Fruit fly (Drosophila melanogaster): ENCODE measurements around the gene CG12171.

CG12171 gene

DNA sequence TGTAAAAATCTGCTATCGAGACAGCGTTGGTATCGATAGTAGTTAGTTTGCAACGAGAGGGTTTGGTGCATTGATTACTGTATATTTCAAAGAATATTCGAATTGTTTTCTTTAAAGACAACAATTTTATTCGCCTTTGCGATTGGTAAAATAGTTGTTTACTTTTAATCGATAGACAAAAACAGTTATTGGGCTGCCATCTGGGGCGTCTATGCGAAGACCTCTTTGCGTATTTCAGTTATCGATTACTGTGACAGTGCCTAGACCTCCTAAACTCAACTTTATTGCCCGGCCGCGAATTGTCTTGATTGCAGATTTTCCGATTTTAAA lies 20.3 kb upstream of the CG12171 start, which contains the start of gene Atu:
Atu (plus strand) TSS at position 245 of the 330 bp plus-strand sequence.
- no peak for TF ChIP-seq OdsH (GFP tag; optimal IDR thresholded peaks at IDR 0.05)
- TF ChIP-seq cyc (GFP tag; optimal IDR thresholded peaks at IDR 0.05): peak; percentile 6
- no peak for TF ChIP-seq Blimp-1 (GFP tag; optimal IDR thresholded peaks at IDR 0.05)
- no peak for TF ChIP-seq Sox102F (GFP tag; optimal IDR thresholded peaks at IDR 0.05)
- peak; percentile 86 for TF ChIP-seq fkh (GFP tag; optimal IDR thresholded peaks at IDR 0.05)
- TF ChIP-seq CG6792 (GFP tag; optimal IDR thresholded peaks at IDR 0.05): no peak
- TF ChIP-seq svp (GFP tag): peak; percentile 65
- peak; percentile 17 for TF ChIP-seq Met (GFP tag; optimal IDR thresholded peaks at IDR 0.05)
- TF ChIP-seq lz (GFP tag; optimal IDR thresholded peaks at IDR 0.05): peak; percentile 29
- TF ChIP-seq pdm3 (GFP tag; optimal IDR thresholded peaks at IDR 0.05): no peak
- TF ChIP-seq Sox14 (GFP tag; optimal IDR thresholded peaks at IDR 0.05): peak; percentile 55
- TF ChIP-seq CG31627 (GFP tag; optimal IDR thresholded peaks at IDR 0.05): peak; percentile 32
- peak; percentile 46 for TF ChIP-seq esn (GFP tag; optimal IDR thresholded peaks at IDR 0.05)
- peak; percentile 11 for TF ChIP-seq achi (GFP tag; optimal IDR thresholded peaks at IDR 0.05)
- peak; percentile 26 for TF ChIP-seq Eip75B (GFP tag; optimal IDR thresholded peaks at IDR 0.05)
- TF ChIP-seq Hr39 (GFP tag; optimal IDR thresholded peaks at IDR 0.05): peak; percentile 23

DNA sequence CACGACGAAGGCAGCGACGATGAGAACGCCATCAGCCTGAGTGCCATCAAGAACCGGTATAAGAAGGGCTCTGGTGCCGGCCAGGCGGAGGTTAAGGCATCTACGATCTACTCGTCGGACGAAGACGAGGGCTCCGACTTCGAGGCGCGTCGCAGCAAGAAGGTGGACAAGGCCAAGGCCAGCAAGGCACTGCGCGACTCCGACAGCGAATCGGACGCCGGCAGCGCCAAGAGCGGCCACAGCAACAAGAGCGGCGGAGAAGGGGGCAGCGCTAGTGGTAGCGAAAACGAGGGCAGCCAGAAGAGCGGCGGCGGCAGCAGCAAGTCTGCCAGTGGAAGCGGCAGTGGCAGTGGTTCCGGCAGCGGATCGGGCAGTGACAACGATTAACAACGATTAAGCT lies 17.9 kb upstream of the CG12171 start:
- no peak for TF ChIP-seq CG6163 (GFP tag; IDR thresholded peaks at IDR 0.05)
- TF ChIP-seq CG6792 (GFP tag; optimal IDR thresholded peaks at IDR 0.05): no peak
- no peak for TF ChIP-seq CG8119 (GFP tag; IDR thresholded peaks at IDR 0.05)
- TF ChIP-seq CG6854 (GFP tag; optimal IDR thresholded peaks at IDR 0.05): no peak
- TF ChIP-seq CG6276 (GFP tag; optimal IDR thresholded peaks at IDR 0.05): no peak
- TF ChIP-seq CG9139 (GFP tag; optimal IDR thresholded peaks at IDR 0.05): no peak

DNA sequence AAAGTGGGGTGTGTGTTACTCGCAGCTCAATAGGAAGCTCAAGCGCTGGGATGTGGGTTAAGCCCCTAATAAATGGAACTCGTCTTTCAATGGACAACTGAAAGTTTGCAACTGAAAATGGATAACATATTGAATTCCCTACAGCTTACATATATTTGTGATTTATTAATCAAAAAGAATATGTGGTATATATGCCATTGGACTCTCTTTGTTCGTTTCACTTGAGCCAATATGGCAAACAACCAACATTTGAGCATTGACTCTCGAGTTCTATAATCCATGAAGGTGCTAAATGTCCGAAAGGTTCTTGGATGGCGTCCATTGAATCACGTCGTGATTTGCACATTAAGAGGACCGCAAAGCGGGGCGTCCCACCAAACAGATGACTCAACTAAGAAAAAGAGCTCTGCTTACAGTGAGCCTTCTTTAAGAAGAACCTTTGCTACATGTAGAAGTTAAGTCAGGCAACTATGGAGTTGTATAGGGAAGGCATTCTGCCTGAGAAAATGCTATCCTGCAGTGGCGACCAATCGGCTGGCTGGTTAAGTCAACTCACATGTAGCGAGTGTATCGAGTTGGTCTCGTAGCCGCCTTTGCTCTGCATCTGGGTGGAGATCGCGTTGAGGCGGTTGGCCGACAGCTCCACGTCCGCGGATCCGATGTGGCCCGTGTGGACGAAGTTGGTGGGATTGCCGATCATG lies 15.4 kb upstream of the CG12171 start:
- peak; percentile 50 for TF ChIP-seq topi (GFP tag; optimal IDR thresholded peaks at IDR 0.05)
- TF ChIP-seq Eip93F (GFP tag; optimal IDR thresholded peaks at IDR 0.05): no peak
- no peak for TF ChIP-seq Sox102F (GFP tag; optimal IDR thresholded peaks at IDR 0.05)
- TF ChIP-seq eg (GFP tag; IDR thresholded peaks at IDR 0.05): peak; percentile 55; the same call in 1 of the 3 replicates
- peak; percentile 34 for TF ChIP-seq CG11902 (GFP tag; optimal IDR thresholded peaks at IDR 0.05)
- TF ChIP-seq dac (GFP tag; optimal IDR thresholded peaks at IDR 0.05): peak; percentile 22
- TF ChIP-seq CG32006 (GFP tag; optimal IDR thresholded peaks at IDR 0.05): peak; percentile 68
- peak; percentile 27 for TF ChIP-seq net (GFP tag; optimal IDR thresholded peaks at IDR 0.05)
- peak; percentile 8 for TF ChIP-seq Smox (GFP tag; optimal IDR thresholded peaks at IDR 0.05)
- TF ChIP-seq CG6808 (GFP tag; optimal IDR thresholded peaks at IDR 0.05): no peak
- TF ChIP-seq CG6854 (GFP tag; optimal IDR thresholded peaks at IDR 0.05): no peak
- TF ChIP-seq CG31627 (GFP tag; optimal IDR thresholded peaks at IDR 0.05): peak; percentile 47
- peak; percentile 45 for TF ChIP-seq cyc (GFP tag; optimal IDR thresholded peaks at IDR 0.05)
- TF ChIP-seq CG3919 (GFP tag; optimal IDR thresholded peaks at IDR 0.05): peak; percentile 57
- no peak for TF ChIP-seq CG7368 (GFP tag; optimal IDR thresholded peaks at IDR 0.05)
- TF ChIP-seq CG15336 (GFP tag; IDR thresholded peaks at IDR 0.05): peak; percentile 57
- TF ChIP-seq CG8632 (GFP tag; optimal IDR thresholded peaks at IDR 0.05): peak; percentile 23
- no peak for TF ChIP-seq Blimp-1 (GFP tag; optimal IDR thresholded peaks at IDR 0.05)
- peak; percentile 34 for TF ChIP-seq CG6276 (GFP tag; optimal IDR thresholded peaks at IDR 0.05)
- no peak for TF ChIP-seq Hr38 (GFP tag; optimal IDR thresholded peaks at IDR 0.05)
- TF ChIP-seq acj6 (GFP tag; optimal IDR thresholded peaks at IDR 0.05): peak; percentile 45
- TF ChIP-seq CG34406 (GFP tag; optimal IDR thresholded peaks at IDR 0.05): peak; percentile 18
- TF ChIP-seq achi (GFP tag; optimal IDR thresholded peaks at IDR 0.05): peak; percentile 18
- peak; percentile 2 for TF ChIP-seq dsx (GFP tag; optimal IDR thresholded peaks at IDR 0.05; ENCODE audit: poor library complexity, severe bottlenecking)
- TF ChIP-seq CG1621 (tag; optimal IDR thresholded peaks at IDR 0.05): peak; percentile 19
- TF ChIP-seq Eip78C (GFP tag): peak; percentile 76
- TF ChIP-seq pdm3 (GFP tag; optimal IDR thresholded peaks at IDR 0.05): peak; percentile 51
- TF ChIP-seq fkh (GFP tag; optimal IDR thresholded peaks at IDR 0.05): no peak
- no peak for TF ChIP-seq CG4318 (GFP tag; optimal IDR thresholded peaks at IDR 0.05)
- peak; percentile 49 for TF ChIP-seq OdsH (GFP tag; optimal IDR thresholded peaks at IDR 0.05)
- TF ChIP-seq svp (GFP tag): peak; percentile 66
- peak; percentile 40 for TF ChIP-seq lz (GFP tag; optimal IDR thresholded peaks at IDR 0.05)
- TF ChIP-seq Sox14 (GFP tag; optimal IDR thresholded peaks at IDR 0.05): peak; percentile 74
- TF ChIP-seq Lpt (GFP tag; optimal IDR thresholded peaks at IDR 0.05): peak; percentile 34
- TF ChIP-seq Eip75B (GFP tag; optimal IDR thresholded peaks at IDR 0.05): peak; percentile 52
- TF ChIP-seq fd85E (GFP tag; optimal IDR thresholded peaks at IDR 0.05): no peak
- no peak for TF ChIP-seq Gug (GFP tag; IDR thresholded peaks at IDR 0.05)
- peak; percentile 51 for TF ChIP-seq Hr39 (GFP tag; optimal IDR thresholded peaks at IDR 0.05)
- no peak for TF ChIP-seq vri (GFP tag; optimal IDR thresholded peaks at IDR 0.05)

Measured in whole organism, prepupa.